Fruit fly (Drosophila melanogaster) whole organism, embryonic: ENCODE measurements around the gene CG10232.

ENCODE experiments used
- Bdp1 ChIP-seq: fragments of 200-800 bp; sonication (Bioruptor generic); optimal IDR thresholded peaks from 3 replicates; lab custom pipeline; 2016; ENCODE audit warnings: missing biosample characterization, missing genetic modification characterization
- CG10209 ChIP-seq: fragments of 200-800 bp; sonication (Bioruptor generic); optimal IDR thresholded peaks from 3 replicates; lab custom pipeline; 2017; ENCODE audit warnings: missing biosample characterization, mild to moderate bottlenecking, missing genetic modification characterization, missing genetic modification reagents
- CG11695 ChIP-seq: fragments of 200-800 bp; sonication (Bioruptor generic); IDR thresholded peaks from 3 replicates; pipeline ENCODE4 v1.3.6; 2022; ENCODE audit warnings: missing biosample characterization, missing genetic modification characterization
- CG11723 ChIP-seq: fragments of 200-800 bp; sonication (Bioruptor generic); optimal IDR thresholded peaks from 2 replicates; lab custom pipeline; 2017; ENCODE audit warnings: missing biosample characterization, mild to moderate bottlenecking, missing genetic modification characterization
- CG12299 ChIP-seq: fragments of 200-800 bp; sonication (Bioruptor generic); optimal IDR thresholded peaks from 2 replicates; lab custom pipeline; 2018; ENCODE audit warnings: missing biosample characterization, mild to moderate bottlenecking, missing genetic modification characterization
- CG13287 ChIP-seq: fragments of 200-800 bp; sonication (Bioruptor generic); IDR thresholded peaks from 2 replicates; pipeline ENCODE4 v1.3.6; 2022; ENCODE audit warnings: missing biosample characterization, missing genetic modification characterization; ENCODE audit not compliant: partially characterized antibody
- CG13424 ChIP-seq: fragments of 200-800 bp; sonication (Bioruptor generic); optimal IDR thresholded peaks from 2 replicates; lab custom pipeline; 2019; ENCODE audit warnings: missing biosample characterization, mild to moderate bottlenecking, missing genetic modification characterization, moderate library complexity
- CG14441 ChIP-seq: fragments of 200-800 bp; sonication (Bioruptor generic); IDR thresholded peaks from 2 replicates; pipeline ENCODE4 v1.3.6; 2022; ENCODE audit warnings: missing biosample characterization, missing genetic modification characterization
- CG15269 ChIP-seq: fragments of 200-800 bp; sonication (Bioruptor generic); optimal IDR thresholded peaks from 2 replicates; lab custom pipeline; 2018; ENCODE audit warnings: missing biosample characterization, mild to moderate bottlenecking, missing genetic modification characterization, moderate library complexity
- CG15696 ChIP-seq: fragments of 200-800 bp; sonication (Bioruptor generic); optimal IDR thresholded peaks from 2 replicates; lab custom pipeline; 2019; ENCODE audit warnings: missing biosample characterization, mild to moderate bottlenecking, missing genetic modification characterization, moderate library complexity
- CG16813 ChIP-seq: fragments of 200-800 bp; sonication (Bioruptor generic); IDR thresholded peaks from 3 replicates; pipeline ENCODE4 v1.3.6; 2022; ENCODE audit warnings: missing biosample characterization, missing genetic modification characterization; ENCODE audit not compliant: partially characterized antibody
- CG30431 ChIP-seq: fragments of 200-800 bp; sonication (Bioruptor generic); optimal IDR thresholded peaks from 2 replicates; lab custom pipeline; 2017; ENCODE audit warnings: missing biosample characterization, missing genetic modification characterization
- CG33213 ChIP-seq: fragments of 200-800 bp; sonication (Bioruptor generic); optimal IDR thresholded peaks from 3 replicates; lab custom pipeline; 2016; ENCODE audit warnings: missing biosample characterization, missing genetic modification characterization
- CG5953 ChIP-seq: fragments of 200-800 bp; sonication (Bioruptor generic); IDR thresholded peaks from 2 replicates; pipeline ENCODE4 v1.3.6; 2022; ENCODE audit warnings: missing biosample characterization, missing genetic modification characterization
- CG6683 ChIP-seq: fragments of 200-800 bp; sonication (Bioruptor generic); optimal IDR thresholded peaks from 2 replicates; lab custom pipeline; 2017; ENCODE audit warnings: missing biosample characterization, mild to moderate bottlenecking, missing genetic modification characterization, missing genetic modification reagents
- CG6854 ChIP-seq: fragments of 200-800 bp; sonication (Bioruptor generic); optimal IDR thresholded peaks from 3 replicates; lab custom pipeline; 2017; ENCODE audit warnings: missing biosample characterization, mild to moderate bottlenecking, missing genetic modification characterization
- CG8290 ChIP-seq, 3 experiments: fragments of 200-800 bp; sonication (Bioruptor generic); optimal IDR thresholded peaks; 2 replicates each; lab custom pipeline; 2016 to 2019; ENCODE audit warnings: missing biosample characterization in 3 of 3, missing genetic modification characterization in 3 of 3, mild to moderate bottlenecking in 2 of 3, moderate library complexity in 1 of 3
- CG8944 ChIP-seq: fragments of 200-800 bp; sonication (Bioruptor generic); optimal IDR thresholded peaks from 3 replicates; lab custom pipeline; 2016; ENCODE audit warnings: missing biosample characterization, missing genetic modification characterization
- CG9727 ChIP-seq: fragments of 200-800 bp; sonication (Bioruptor generic); optimal IDR thresholded peaks from 3 replicates; lab custom pipeline; 2017; ENCODE audit warnings: missing biosample characterization, mild to moderate bottlenecking, missing genetic modification characterization
- CG9876 ChIP-seq: fragments of 200-800 bp; sonication (Bioruptor generic); optimal IDR thresholded peaks from 2 replicates; lab custom pipeline; 2016; ENCODE audit warnings: missing biosample characterization, missing genetic modification characterization
- CrebB ChIP-seq: fragments of 200-800 bp; sonication (Bioruptor generic); optimal IDR thresholded peaks from 3 replicates; lab custom pipeline; 2018; ENCODE audit warnings: missing biosample characterization, mild to moderate bottlenecking, missing genetic modification characterization
- Fer2 ChIP-seq: fragments of 200-800 bp; sonication (Bioruptor generic); optimal IDR thresholded peaks from 2 replicates; lab custom pipeline; 2018; ENCODE audit warnings: missing biosample characterization, mild to moderate bottlenecking, missing genetic modification characterization, moderate library complexity
- Gug ChIP-seq: fragments of 200-800 bp; sonication (Bioruptor generic); IDR thresholded peaks from 4 replicates; pipeline ENCODE4 v1.3.6; 2022; ENCODE audit warnings: missing biosample characterization, missing genetic modification characterization
- HLH54F ChIP-seq: fragments of 200-800 bp; sonication (Bioruptor generic); optimal IDR thresholded peaks from 3 replicates; lab custom pipeline; 2016; ENCODE audit warnings: missing biosample characterization, missing genetic modification characterization
- Jarid2 ChIP-seq: fragments of 200-800 bp; sonication (Bioruptor generic); optimal IDR thresholded peaks from 3 replicates; lab custom pipeline; 2017; ENCODE audit warnings: mild to moderate bottlenecking, missing biosample characterization, missing genetic modification reagents, missing genetic modification characterization
- NC2β ChIP-seq: fragments of 200-800 bp; sonication (Bioruptor generic); optimal IDR thresholded peaks from 2 replicates; lab custom pipeline; 2016; ENCODE audit warnings: missing biosample characterization, missing genetic modification characterization
- NFAT ChIP-seq: fragments of 200-800 bp; sonication (Bioruptor generic); IDR thresholded peaks from 2 replicates; pipeline ENCODE4 v1.3.6; 2022; ENCODE audit warnings: missing biosample characterization, missing genetic modification characterization
- Rfx ChIP-seq: fragments of 200-800 bp; sonication (Bioruptor generic); IDR thresholded peaks from 2 replicates; pipeline ENCODE4 v1.3.6; 2022; ENCODE audit warnings: missing biosample characterization, missing genetic modification characterization
- Scr ChIP-seq: fragments of 200-800 bp; sonication (Bioruptor generic); IDR thresholded peaks from 2 replicates; pipeline ENCODE4 v1.3.6; 2022; ENCODE audit warnings: missing biosample characterization, missing genetic modification characterization; ENCODE audit not compliant: partially characterized antibody
- Xrp1 ChIP-seq: fragments of 200-800 bp; sonication (Bioruptor generic); IDR thresholded peaks from 2 replicates; pipeline ENCODE4 v1.3.6; 2022; ENCODE audit warnings: missing biosample characterization, missing genetic modification characterization
- YL-1 ChIP-seq: fragments of 200-800 bp; sonication (Bioruptor generic); optimal IDR thresholded peaks from 3 replicates; lab custom pipeline; 2017; ENCODE audit warnings: missing biosample characterization, mild to moderate bottlenecking, missing genetic modification characterization
- ara ChIP-seq: fragments of 200-800 bp; sonication (Bioruptor generic); IDR thresholded peaks from 2 replicates; pipeline ENCODE4 v1.3.6; 2022; ENCODE audit warnings: missing biosample characterization, missing genetic modification characterization
- ase ChIP-seq: fragments of 200-800 bp; sonication (Bioruptor generic); IDR thresholded peaks from 3 replicates; pipeline ENCODE4 v1.3.6; 2022; ENCODE audit warnings: missing biosample characterization, missing genetic modification characterization
- ato ChIP-seq: fragments of 200-800 bp; sonication (Bioruptor generic); IDR thresholded peaks from 2 replicates; pipeline ENCODE4 v1.3.6; 2022; ENCODE audit warnings: missing biosample characterization, missing genetic modification characterization; ENCODE audit not compliant: partially characterized antibody
- chinmo ChIP-seq: fragments of 200-800 bp; sonication (Bioruptor generic); IDR thresholded peaks from 4 replicates; pipeline ENCODE4 v1.3.6; 2022; ENCODE audit warnings: missing biosample characterization, missing genetic modification characterization; ENCODE audit not compliant: partially characterized antibody
- gro ChIP-seq: fragments of 200-800 bp; sonication (Bioruptor generic); optimal IDR thresholded peaks from 2 replicates; lab custom pipeline; 2016; ENCODE audit warnings: missing biosample characterization, missing genetic modification characterization
- mirr ChIP-seq: fragments of 200-800 bp; sonication (Bioruptor generic); optimal IDR thresholded peaks from 3 replicates; lab custom pipeline; 2018; ENCODE audit warnings: missing biosample characterization, mild to moderate bottlenecking, missing genetic modification characterization
- nerfin-2 ChIP-seq: fragments of 200-800 bp; sonication (Bioruptor generic); IDR thresholded peaks from 2 replicates; pipeline ENCODE4 v1.3.6; 2022; ENCODE audit warnings: missing biosample characterization, missing genetic modification characterization; ENCODE audit not compliant: partially characterized antibody
- onecut ChIP-seq: fragments of 200-800 bp; sonication (Bioruptor generic); IDR thresholded peaks from 2 replicates; pipeline ENCODE4 v1.3.6; 2022; ENCODE audit warnings: missing biosample characterization, missing genetic modification characterization
- prd ChIP-seq, 3 experiments: fragments of >200 bp in 2 of 3; fragments of 200-800 bp in 1 of 3; sonication (Bioruptor generic) in 1 of 3; optimal IDR thresholded peaks in 2 of 3; IDR thresholded peaks in 1 of 3; 2 replicates in 2 of 3; 3 replicates in 1 of 3; pipeline versions ENCODE4 v1.3.6 to Lab custom; 2017 to 2022; ENCODE audit warnings: missing biosample characterization in 1 of 3, missing genetic modification characterization in 1 of 3
- psq ChIP-seq: fragments of 200-800 bp; sonication (Bioruptor generic); optimal IDR thresholded peaks from 2 replicates; lab custom pipeline; 2017; ENCODE audit warnings: missing biosample characterization, missing genetic modification characterization
- sr ChIP-seq: fragments of 200-800 bp; sonication (Bioruptor generic); IDR thresholded peaks from 3 replicates; pipeline ENCODE4 v1.3.6; 2022; ENCODE audit warnings: missing biosample characterization, missing genetic modification characterization
- tin ChIP-seq: fragments of 200-800 bp; sonication (Bioruptor generic); optimal IDR thresholded peaks from 3 replicates; lab custom pipeline; 2016; ENCODE audit warnings: missing biosample characterization, missing genetic modification characterization
- tll ChIP-seq, 2 experiments: fragments of 200-800 bp in 1 of 2; fragments of >200 bp in 1 of 2; sonication (Bioruptor generic) in 1 of 2; optimal IDR thresholded peaks; 2 replicates each; lab custom pipeline; 2017 to 2019; ENCODE audit warnings: missing biosample characterization in 2 of 2, missing genetic modification characterization in 2 of 2, mild to moderate bottlenecking in 1 of 2, moderate library complexity in 1 of 2
- tx ChIP-seq: fragments of 200-800 bp; sonication (Bioruptor generic); optimal IDR thresholded peaks from 2 replicates; lab custom pipeline; 2016; ENCODE audit warnings: missing biosample characterization, missing genetic modification characterization
- vvl ChIP-seq: fragments of 200-800 bp; sonication (Bioruptor generic); IDR thresholded peaks from 2 replicates; pipeline ENCODE4 v1.3.6; 2022; ENCODE audit warnings: missing biosample characterization, missing genetic modification characterization
- zfh2 ChIP-seq: fragments of 200-800 bp; sonication (Bioruptor generic); optimal IDR thresholded peaks from 2 replicates; lab custom pipeline; 2016; ENCODE audit warnings: missing biosample characterization, missing genetic modification characterization

Gene CG10232

DNA sequence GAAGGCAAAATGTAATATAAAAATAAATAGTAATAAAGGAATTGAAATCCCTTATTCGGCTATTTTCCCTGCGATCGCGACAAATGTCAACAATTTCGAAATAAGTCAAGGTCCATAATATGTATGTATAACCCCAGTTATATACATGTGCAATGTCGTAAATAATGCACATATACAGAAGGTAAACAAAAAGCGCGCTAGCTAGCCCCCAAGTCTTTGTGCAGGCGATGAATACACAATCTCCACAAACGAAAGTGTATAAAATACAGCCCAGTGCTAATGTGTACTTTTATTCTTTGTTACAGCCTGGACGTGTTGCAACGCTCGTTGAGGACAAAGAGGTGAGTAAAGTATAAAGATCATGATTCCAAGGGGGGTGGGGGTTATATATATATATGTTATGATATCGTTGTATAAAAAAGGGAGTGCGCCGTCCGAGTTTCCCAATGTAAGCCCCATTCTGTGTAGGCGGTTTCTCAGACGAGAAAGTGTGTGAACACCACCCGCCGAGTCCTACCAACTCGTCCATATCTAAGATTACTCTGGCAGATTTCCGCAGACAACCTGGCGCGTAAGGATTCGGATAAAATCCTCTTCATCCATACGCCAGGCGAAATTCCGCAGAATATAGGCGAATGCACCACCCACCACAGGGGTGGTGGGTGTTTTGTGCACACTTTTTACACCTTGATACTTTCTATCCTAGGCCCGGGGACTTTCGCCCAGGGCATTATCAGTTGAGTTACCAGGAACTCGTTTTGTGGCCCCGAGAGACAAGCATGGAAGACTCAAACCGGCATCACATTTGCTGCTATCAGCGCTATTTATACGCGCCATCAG, 8.4 kb upstream of the CG10232 start (continued):
- TF ChIP-seq chinmo (GFP tag; lab: Robert Waterston, UW) (peak; percentile 99), Gug (GFP tag; lab: Robert Waterston, UW) (no peak), Fer2 (tag; lab: Kevin White, UChicago) (no peak), Jarid2 (GFP tag; lab: Kevin White, UChicago) (no peak), vvl (peak; percentile 34; the same call in 1 of the 2 replicates), ato (GFP tag; lab: Robert Waterston, UW) (peak; percentile 57; the same call in 1 of the 2 replicates), CG12299 (tag; lab: Kevin White, UChicago) (peak; percentile 27), ara (GFP tag; lab: Robert Waterston, UW) (0 out of 2 replicates have a peak, but pooled peaks have one; percentile 8), CG11723 (GFP tag; lab: Kevin White, UChicago) (no peak), Rfx (peak; percentile 4; the same call in 1 of the 2 replicates), sr (GFP tag; lab: Robert Waterston, UW) (0 out of 3 replicates have a peak, but pooled peaks have one; percentile 36), CG6854 (GFP tag; lab: Kevin White, UChicago) (peak; percentile 42), CG16813 (GFP tag; lab: Robert Waterston, UW) (peak; percentile 51; the same call in 2 of the 3 replicates), CG5953 (0 out of 2 replicates have a peak, but pooled peaks have one; percentile 34), gro (GFP tag; lab: Kevin White, UChicago) (no peak), tll (GFP tag; optimal IDR thresholded peaks at IDR 0.05; lab: Kevin White, UChicago) (no peak), NFAT (0 out of 2 replicates have a peak, but pooled peaks have one; percentile 11), CG15269 (tag; lab: Kevin White, UChicago) (peak; percentile 27), prd (optimal IDR thresholded peaks at IDR 0.05; lab: Kevin White, UChicago) (no peak), prd (GFP tag; IDR thresholded peaks at IDR 0.05; lab: Robert Waterston, UW) (0 out of 3 replicates have a peak, but pooled peaks have one; percentile 38), CG9727 (GFP tag; lab: Kevin White, UChicago) (no peak), tx (GFP tag; lab: Kevin White, UChicago) (no peak), HLH54F (GFP tag; lab: Kevin White, UChicago) (no peak), CG11695 (GFP tag; lab: Robert Waterston, UW) (peak; percentile 18; the same call in 1 of the 3 replicates), CG33213 (GFP tag; lab: Kevin White, UChicago) (no peak), YL-1 (GFP tag; lab: Kevin White, UChicago) (peak; percentile 26), Xrp1 (GFP tag; lab: Robert Waterston, UW) (peak; percentile 16; the same call in 1 of the 2 replicates), nerfin-2 (peak; percentile 66), Scr (GFP tag; lab: Robert Waterston, UW) (peak; percentile 61), CG6683 (GFP tag; lab: Kevin White, UChicago) (no peak), CG13287 (GFP tag; lab: Robert Waterston, UW) (peak; percentile 50), CG8290 (GFP tag; optimal IDR thresholded peaks at IDR 0.05; lab: Kevin White, UChicago) (peak; percentile 58), CG8290 (tag; optimal IDR thresholded peaks at IDR 0.05; lab: Kevin White, UChicago) (peak in 1 of 2 experiments; percentile 58), onecut (GFP tag; lab: Robert Waterston, UW) (peak; percentile 19; the same call in 1 of the 2 replicates)

DNA sequence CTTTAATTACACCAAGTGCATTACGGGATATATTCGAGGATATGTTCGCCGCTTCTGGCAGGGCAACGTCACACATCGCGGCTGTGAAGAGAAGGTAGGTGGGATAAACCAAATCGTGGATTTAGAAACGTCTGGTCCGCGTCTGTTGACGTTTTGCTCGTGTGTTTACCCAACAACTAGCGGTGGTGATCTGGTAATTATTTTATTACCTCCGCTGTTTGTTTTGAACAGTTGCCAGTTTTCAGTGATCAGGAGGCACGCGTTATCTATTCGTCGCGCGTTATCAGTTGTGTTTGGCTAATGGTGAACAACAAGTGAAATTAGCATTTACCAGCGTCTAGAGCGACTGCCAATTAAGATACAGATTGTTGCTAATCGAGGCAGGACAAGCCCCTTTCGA, 7.6 kb upstream of the CG10232 start:
- TF ChIP-seq ase (GFP tag; lab: Robert Waterston, UW) (no peak), Bdp1 (GFP tag; lab: Kevin White, UChicago) (peak; percentile 16), psq (no peak), CG8944 (GFP tag; lab: Kevin White, UChicago) (no peak), tin (GFP tag; lab: Kevin White, UChicago) (no peak), CG9876 (GFP tag; lab: Kevin White, UChicago) (no peak), CG14441 (GFP tag; lab: Robert Waterston, UW) (no peak), mirr (peak; percentile 89), CG10209 (GFP tag; lab: Kevin White, UChicago) (peak; percentile 40), zfh2 (no peak), CG30431 (no peak), CG15696 (tag; lab: Kevin White, UChicago) (peak; percentile 30), CG13424 (no peak), CrebB (peak; percentile 66), NC2β (GFP tag; lab: Kevin White, UChicago) (no peak)
